Fruit fly (Drosophila melanogaster): ENCODE measurements around the gene FoxP.

FoxP gene

DNA sequence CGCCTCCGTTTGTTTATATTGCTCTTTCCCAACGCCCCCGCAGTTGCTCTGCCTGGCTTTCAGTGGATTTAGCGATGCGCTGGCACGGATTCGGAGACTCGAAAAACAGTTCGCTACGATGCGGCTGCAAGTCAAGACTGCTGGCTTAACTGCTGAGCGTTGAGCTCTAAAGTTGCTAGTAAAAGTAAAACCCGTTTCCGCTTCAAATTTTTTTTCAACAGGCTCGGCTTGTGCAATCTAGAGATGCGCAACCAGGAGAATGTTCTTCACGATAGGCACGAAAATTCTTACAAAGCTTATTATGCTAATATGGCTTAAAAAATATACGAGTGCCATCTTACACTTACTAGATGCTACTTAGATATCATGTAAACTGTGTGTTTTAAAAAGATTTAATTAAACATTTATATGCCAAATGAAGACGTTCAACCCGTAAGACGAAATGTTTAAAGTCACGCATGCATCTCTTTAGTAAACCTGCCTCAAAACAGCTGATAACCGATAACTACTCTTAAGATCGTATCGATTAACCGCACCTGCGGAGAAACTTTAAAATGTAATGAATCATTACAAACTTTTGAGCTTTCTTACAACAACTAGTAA lies 16.7 kb upstream of the FoxP start, which contains the start of gene CG12948 (continued):
- TF ChIP-seq CG11456 (GFP tag; IDR thresholded peaks at IDR 0.05) (0 out of 3 replicates have a peak, but pooled peaks have one; percentile 12), ro (GFP tag; IDR thresholded peaks at IDR 0.05) (no peak), CG3281 (GFP tag; optimal IDR thresholded peaks at IDR 0.05) (peak; percentile 71), ase (GFP tag; IDR thresholded peaks at IDR 0.05) (no peak), CG2199 (GFP tag; IDR thresholded peaks at IDR 0.05) (no peak), Taf1 (GFP tag; IDR thresholded peaks at IDR 0.05) (0 out of 2 replicates have a peak, but pooled peaks have one; percentile 15), dmrt99B (tag; optimal IDR thresholded peaks at IDR 0.05) (no peak), disco-r (GFP tag; optimal IDR thresholded peaks at IDR 0.05) (no peak), CG1233 (GFP tag; optimal IDR thresholded peaks at IDR 0.05) (no peak), CG4360 (GFP tag; IDR thresholded peaks at IDR 0.05) (no peak), Sox102F (GFP tag; optimal IDR thresholded peaks at IDR 0.05) (no peak), CG13624 (GFP tag; optimal IDR thresholded peaks at IDR 0.05) (peak; percentile 66), CG2712 (tag; optimal IDR thresholded peaks at IDR 0.05) (no peak), pnt (GFP tag; optimal IDR thresholded peaks at IDR 0.05) (peak; percentile 25), MTF-1 (GFP tag; optimal IDR thresholded peaks at IDR 0.05; ENCODE audit: borderline replicate concordance) (no peak), fru (optimal IDR thresholded peaks at IDR 0.05) (no peak), Nf-YB (GFP tag; optimal IDR thresholded peaks at IDR 0.05) (peak; percentile 17), CG17829 (tag; optimal IDR thresholded peaks at IDR 0.05) (peak; percentile 57), HLH54F (GFP tag; optimal IDR thresholded peaks at IDR 0.05) (peak; percentile 53), oc (tag; optimal IDR thresholded peaks at IDR 0.05) (no peak), yki (optimal IDR thresholded peaks at IDR 0.05) (no peak), H15 (GFP tag; IDR thresholded peaks at IDR 0.05) (no peak), Neu2 (GFP tag; optimal IDR thresholded peaks at IDR 0.05; ENCODE audit: borderline replicate concordance) (no peak), CG18011 (GFP tag; optimal IDR thresholded peaks at IDR 0.05) (peak; percentile 23), CTCF (GFP tag; optimal IDR thresholded peaks at IDR 0.05) (no peak), CG11247 (GFP tag; IDR thresholded peaks at IDR 0.05) (peak; percentile 18; the same call in 1 of the 2 replicates), CG31388 (GFP tag; optimal IDR thresholded peaks at IDR 0.05) (no peak), CG1529 (GFP tag; optimal IDR thresholded peaks at IDR 0.05) (peak; percentile 13), CG32772 (GFP tag; IDR thresholded peaks at IDR 0.05) (no peak; the same call in 1 of the 2 replicates), CG12299 (tag; optimal IDR thresholded peaks at IDR 0.05) (no peak), zfh2 (GFP tag; optimal IDR thresholded peaks at IDR 0.05) (peak; percentile 20), CG14860 (GFP tag; IDR thresholded peaks at IDR 0.05; ENCODE audit: partially characterized antibody) (peak; percentile 78; the same call in 2 of the 3 replicates), Spps (tag; optimal IDR thresholded peaks at IDR 0.05) (peak; percentile 4), Gsc (GFP tag; IDR thresholded peaks at IDR 0.05) (no peak), Ptx1 (GFP tag; IDR thresholded peaks at IDR 0.05) (0 out of 2 replicates have a peak, but pooled peaks have one; percentile 43), jumu (GFP tag; optimal IDR thresholded peaks at IDR 0.05) (peak; percentile 10), gcm (GFP tag; optimal IDR thresholded peaks at IDR 0.05) (no peak), ato (GFP tag; IDR thresholded peaks at IDR 0.05; ENCODE audit: partially characterized antibody) (peak; percentile 63; the same call in 1 of the 2 replicates), GATAe (GFP tag; conservative IDR thresholded peaks at IDR 0.05) (no peak), CG10431 (GFP tag; optimal IDR thresholded peaks at IDR 0.05) (no peak), Six4 (GFP tag; optimal IDR thresholded peaks at IDR 0.05) (no peak), ara (GFP tag; IDR thresholded peaks at IDR 0.05) (no peak), CG8089 (GFP tag; optimal IDR thresholded peaks at IDR 0.05) (no peak), Dbx (GFP tag; IDR thresholded peaks at IDR 0.05) (peak; percentile 11; the same call in 1 of the 3 replicates), grn (GFP tag; optimal IDR thresholded peaks at IDR 0.05) (no peak), bcd (GFP tag; optimal IDR thresholded peaks at IDR 0.05) (no peak), BEAF-32 (GFP tag; optimal IDR thresholded peaks at IDR 0.05) (peak; percentile 89), CG4424 (GFP tag; optimal IDR thresholded peaks at IDR 0.05) (peak; percentile 54), CG17186 (GFP tag; optimal IDR thresholded peaks at IDR 0.05) (no peak), CG11085 (GFP tag; IDR thresholded peaks at IDR 0.05) (no peak), Rx (GFP tag; IDR thresholded peaks at IDR 0.05) (no peak), CG2875 (GFP tag; optimal IDR thresholded peaks at IDR 0.05) (peak; percentile 11)
